Worm (Caenorhabditis elegans): ENCODE measurements around the gene clec-256.

clec-256 gene

DNA sequence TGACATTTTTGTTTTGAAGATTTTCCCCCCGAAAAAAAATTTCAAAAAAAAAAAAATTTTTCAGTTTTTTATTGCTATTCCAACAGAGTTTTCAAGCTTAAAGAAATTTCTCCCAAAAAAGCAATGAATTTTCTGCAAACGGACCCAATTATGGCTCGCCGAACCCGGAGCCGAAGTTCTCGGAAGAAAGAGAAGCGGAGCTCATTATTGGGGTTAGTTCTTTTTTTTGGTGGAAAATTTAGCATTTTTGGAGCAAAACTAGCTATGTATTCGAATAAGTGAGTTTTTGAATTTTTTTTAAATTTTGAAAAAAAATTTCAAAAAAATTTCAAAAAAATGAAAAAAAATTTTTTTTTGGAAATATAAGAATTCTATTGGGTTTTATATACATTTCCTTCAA is 48.2 kb downstream of the clec-256 start, which contains the start of gene ncs-5:
ncs-5 (plus strand) TSS at position 124 of the 400 bp plus-strand sequence.
- TF ChIP-seq ztf-23 (GFP tag; IDR thresholded peaks at IDR 0.05) (no peak), T22C8.4 (GFP tag; IDR thresholded peaks at IDR 0.05) (no peak), ztf-29 (GFP tag; IDR thresholded peaks at IDR 0.05) (no peak), flt-1 (GFP tag; IDR thresholded peaks at IDR 0.05) (no peak), klf-2 (GFP tag; conservative IDR thresholded peaks at IDR 0.05) (no peak)

DNA sequence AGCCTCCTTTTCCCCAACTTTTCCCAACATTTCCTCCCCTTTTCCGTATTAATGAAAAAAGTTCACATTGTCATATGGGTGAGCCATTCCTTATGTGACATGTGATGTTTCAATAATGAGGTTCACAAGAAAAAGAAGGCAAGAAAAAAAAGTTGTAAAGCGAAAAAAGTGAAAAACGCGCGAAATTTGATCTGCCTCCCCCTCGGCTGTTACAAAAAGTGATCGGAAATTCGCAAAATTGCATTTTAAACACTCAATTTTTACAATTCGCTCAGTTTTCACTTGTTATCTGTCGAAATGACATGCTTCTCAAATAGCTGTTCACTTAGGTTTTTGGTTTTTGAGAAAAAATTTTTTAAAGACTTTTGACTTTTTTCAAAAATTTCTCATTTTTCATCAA is 50.1 kb downstream of the clec-256 start:
- TF ChIP-seq med-1 (GFP tag; optimal IDR thresholded peaks at IDR 0.05; ENCODE audit: insufficient read depth) (no peak), ref-1 (GFP tag; conservative IDR thresholded peaks at IDR 0.05) (no peak), T22C8.4 (GFP tag; IDR thresholded peaks at IDR 0.05) (no peak), flt-1 (GFP tag; IDR thresholded peaks at IDR 0.05) (no peak), klf-2 (GFP tag; conservative IDR thresholded peaks at IDR 0.05) (no peak), cog-1 (tag; optimal IDR thresholded peaks at IDR 0.05) (no peak), ztf-29 (GFP tag; IDR thresholded peaks at IDR 0.05) (no peak), tab-1 (GFP tag; IDR thresholded peaks at IDR 0.05) (no peak), ztf-23 (GFP tag; IDR thresholded peaks at IDR 0.05) (no peak)

Measured in whole organism, midembryonic.